Fruit fly (Drosophila melanogaster) whole organism, prepupa: Measurements from ENCODE around the gene CG9550.

Experiments used
- Blimp-1 ChIP-seq: fragments of 200-800 bp; sonication (Bioruptor generic); optimal IDR thresholded peaks from 3 replicates; lab custom pipeline; 2017; ENCODE audit warnings: missing biosample characterization, missing genetic modification characterization, mild to moderate bottlenecking, moderate library complexity, missing genetic modification reagents
- CG10631 ChIP-seq: fragments of 200-800 bp; sonication (Bioruptor generic); optimal IDR thresholded peaks from 2 replicates; lab custom pipeline; 2016; ENCODE audit warnings: missing biosample characterization, missing genetic modification characterization
- CG11294 ChIP-seq: fragments of 200-800 bp; sonication (Bioruptor generic); IDR thresholded peaks from 2 replicates; pipeline ENCODE4 v1.3.6; 2022; ENCODE audit warnings: missing biosample characterization, missing genetic modification characterization
- CG11762 ChIP-seq: fragments of 200-800 bp; sonication (Bioruptor generic); optimal IDR thresholded peaks from 3 replicates; lab custom pipeline; 2016; ENCODE audit warnings: missing biosample characterization, missing genetic modification characterization; ENCODE audit not compliant: insufficient read depth
- CG11902 ChIP-seq: fragments of 200-800 bp; sonication (Bioruptor generic); optimal IDR thresholded peaks from 3 replicates; lab custom pipeline; 2016; ENCODE audit warnings: missing biosample characterization, missing genetic modification characterization
- CG15336 ChIP-seq: fragments of 200-800 bp; sonication (Bioruptor generic); IDR thresholded peaks from 2 replicates; pipeline ENCODE4 v1.3.6; 2022; ENCODE audit warnings: missing biosample characterization, missing genetic modification characterization
- CG16779 ChIP-seq: fragments of 200-800 bp; sonication (Bioruptor generic); optimal IDR thresholded peaks from 3 replicates; lab custom pipeline; 2017; ENCODE audit warnings: missing biosample characterization, mild to moderate bottlenecking, missing genetic modification characterization
- CG34406 ChIP-seq: fragments of 200-800 bp; sonication (Bioruptor generic); optimal IDR thresholded peaks from 3 replicates; lab custom pipeline; 2016; ENCODE audit warnings: missing biosample characterization, missing genetic modification characterization
- CG3919 ChIP-seq: fragments of 200-800 bp; sonication (Bioruptor generic); optimal IDR thresholded peaks from 3 replicates; lab custom pipeline; 2016; ENCODE audit warnings: missing biosample characterization, missing genetic modification characterization
- CG4318 ChIP-seq: fragments of 200-800 bp; sonication (Bioruptor generic); optimal IDR thresholded peaks from 3 replicates; lab custom pipeline; 2017; ENCODE audit warnings: missing biosample characterization, mild to moderate bottlenecking, missing genetic modification characterization
- CG6163 ChIP-seq: fragments of 200-800 bp; sonication (Bioruptor generic); IDR thresholded peaks from 3 replicates; pipeline ENCODE4 v1.3.6; 2022; ENCODE audit warnings: missing biosample characterization, missing genetic modification characterization
- CG6276 ChIP-seq: fragments of 200-800 bp; sonication (Bioruptor generic); optimal IDR thresholded peaks from 2 replicates; lab custom pipeline; 2017; ENCODE audit warnings: missing biosample characterization, mild to moderate bottlenecking, missing genetic modification characterization
- CG6792 ChIP-seq: fragments of 200-800 bp; sonication (Bioruptor generic); optimal IDR thresholded peaks from 3 replicates; lab custom pipeline; 2016; ENCODE audit warnings: missing biosample characterization, missing genetic modification characterization
- CG6808 ChIP-seq: fragments of 200-800 bp; sonication (Bioruptor generic); optimal IDR thresholded peaks from 3 replicates; lab custom pipeline; 2017; ENCODE audit warnings: missing biosample characterization, missing genetic modification characterization, mild to moderate bottlenecking, moderate library complexity, missing genetic modification reagents
- CG6854 ChIP-seq: fragments of 200-800 bp; sonication (Bioruptor generic); optimal IDR thresholded peaks from 2 replicates; lab custom pipeline; 2017; ENCODE audit warnings: missing biosample characterization, mild to moderate bottlenecking, missing genetic modification characterization
- CG8119 ChIP-seq: fragments of 200-800 bp; sonication (Bioruptor generic); IDR thresholded peaks from 3 replicates; pipeline ENCODE4 v1.3.6; 2022; ENCODE audit warnings: missing biosample characterization, missing genetic modification characterization
- CG8319 ChIP-seq: fragments of 200-800 bp; sonication (Bioruptor generic); optimal IDR thresholded peaks from 3 replicates; lab custom pipeline; 2016; ENCODE audit warnings: missing biosample characterization, missing genetic modification characterization
- CG8632 ChIP-seq: fragments of 200-800 bp; sonication (Bioruptor generic); optimal IDR thresholded peaks from 3 replicates; lab custom pipeline; 2016; ENCODE audit warnings: missing biosample characterization, missing genetic modification characterization
- CG9139 ChIP-seq: fragments of 200-800 bp; sonication (Bioruptor generic); optimal IDR thresholded peaks from 3 replicates; lab custom pipeline; 2017; ENCODE audit warnings: missing biosample characterization, mild to moderate bottlenecking, missing genetic modification characterization
- Eip75B ChIP-seq: fragments of 200-800 bp; sonication (Bioruptor generic); optimal IDR thresholded peaks from 3 replicates; lab custom pipeline; 2016; ENCODE audit warnings: missing biosample characterization, missing genetic modification characterization
- Eip78C ChIP-seq: fragments of 200-800 bp; sonication (Bioruptor generic); peaks from one replicate; lab custom pipeline; 2016; ENCODE audit warnings: missing biosample characterization, missing genetic modification characterization
- Ets21C ChIP-seq: fragments of 200-800 bp; sonication (Bioruptor generic); optimal IDR thresholded peaks from 3 replicates; lab custom pipeline; 2016; ENCODE audit warnings: missing biosample characterization, missing genetic modification characterization
- Ets96B ChIP-seq: fragments of 200-800 bp; optimal IDR thresholded peaks from 2 replicates; lab custom pipeline; 2019; ENCODE audit warnings: missing biosample characterization, mild to moderate bottlenecking, missing genetic modification characterization, moderate library complexity
- Gug ChIP-seq: fragments of 200-800 bp; sonication (Bioruptor generic); IDR thresholded peaks from 2 replicates; pipeline ENCODE4 v1.3.6; 2022; ENCODE audit warnings: missing biosample characterization, missing genetic modification characterization
- Hr38 ChIP-seq: sonication (Bioruptor generic); optimal IDR thresholded peaks from 2 replicates; lab custom pipeline; 2016; ENCODE audit warnings: missing biosample characterization, missing genetic modification characterization
- Hr39 ChIP-seq: fragments of 200-800 bp; sonication (Bioruptor generic); optimal IDR thresholded peaks from 2 replicates; lab custom pipeline; 2016; ENCODE audit warnings: missing biosample characterization, missing genetic modification characterization
- Hr4 ChIP-seq: fragments of 200-800 bp; sonication (Bioruptor generic); optimal IDR thresholded peaks from 3 replicates; lab custom pipeline; 2016; ENCODE audit warnings: missing biosample characterization, missing genetic modification characterization
- Lpt ChIP-seq: fragments of 200-800 bp; sonication (Bioruptor generic); optimal IDR thresholded peaks from 3 replicates; lab custom pipeline; 2016; ENCODE audit warnings: missing biosample characterization, missing genetic modification characterization
- Smox ChIP-seq: fragments of 200-800 bp; sonication (Bioruptor generic); optimal IDR thresholded peaks from 3 replicates; lab custom pipeline; 2016; ENCODE audit warnings: missing biosample characterization, missing genetic modification characterization
- Sox14 ChIP-seq: fragments of 200-800 bp; sonication (Bioruptor generic); optimal IDR thresholded peaks from 3 replicates; lab custom pipeline; 2016; ENCODE audit warnings: missing biosample characterization, missing genetic modification characterization
- achi ChIP-seq: fragments of 200-800 bp; sonication (Bioruptor generic); optimal IDR thresholded peaks from 3 replicates; lab custom pipeline; 2016; ENCODE audit warnings: missing biosample characterization, missing genetic modification characterization
- cyc ChIP-seq: fragments of 200-800 bp; sonication (Bioruptor generic); optimal IDR thresholded peaks from 3 replicates; lab custom pipeline; 2016; ENCODE audit warnings: missing biosample characterization, missing genetic modification characterization
- dac ChIP-seq: fragments of 200-800 bp; sonication (Bioruptor generic); optimal IDR thresholded peaks from 2 replicates; lab custom pipeline; 2017; ENCODE audit warnings: missing biosample characterization, mild to moderate bottlenecking, missing genetic modification characterization
- dsx ChIP-seq: fragments of 200-800 bp; optimal IDR thresholded peaks from 3 replicates; lab custom pipeline; 2019; ENCODE audit warnings: missing biosample characterization, mild to moderate bottlenecking, missing genetic modification characterization, moderate library complexity; ENCODE audit not compliant: poor library complexity, severe bottlenecking
- esn ChIP-seq: fragments of 200-800 bp; sonication (Bioruptor generic); optimal IDR thresholded peaks from 2 replicates; lab custom pipeline; 2016; ENCODE audit warnings: missing biosample characterization, mild to moderate bottlenecking, missing genetic modification characterization, moderate library complexity
- fd59A ChIP-seq: fragments of 200-800 bp; sonication (Bioruptor generic); optimal IDR thresholded peaks from 2 replicates; lab custom pipeline; 2017; ENCODE audit warnings: missing biosample characterization, mild to moderate bottlenecking, missing genetic modification characterization, missing genetic modification reagents
- fd85E ChIP-seq: fragments of 200-800 bp; sonication (Bioruptor generic); optimal IDR thresholded peaks from 3 replicates; lab custom pipeline; 2016; ENCODE audit warnings: missing biosample characterization, missing genetic modification characterization
- pdm3 ChIP-seq: fragments of 200-800 bp; sonication (Bioruptor generic); optimal IDR thresholded peaks from 3 replicates; lab custom pipeline; 2016; ENCODE audit warnings: missing biosample characterization, missing genetic modification characterization

The CG9550 gene

dm6 chr2L:6508666-6509065, 11.8 kb downstream of the CG9550 start (continued):
- TF ChIP-seq Hr4 (GFP tag; lab: Kevin White, UChicago) = peak; percentile 58
- TF ChIP-seq esn (GFP tag; lab: Kevin White, UChicago) = peak; percentile 56
- peak; percentile 39 for TF ChIP-seq Ets96B
- TF ChIP-seq CG6808 = peak; percentile 39
- peak; percentile 66 for TF ChIP-seq achi (GFP tag; lab: Kevin White, UChicago)
- TF ChIP-seq CG9139 = peak; percentile 11
- peak; percentile 23 for TF ChIP-seq dsx (GFP tag; lab: Kevin White, UChicago)
- TF ChIP-seq Eip75B (GFP tag; lab: Kevin White, UChicago) = peak; percentile 38
- TF ChIP-seq CG8319 (GFP tag; lab: Kevin White, UChicago) = peak; percentile 41
- TF ChIP-seq cyc = peak; percentile 41
- no peak for TF ChIP-seq Hr38 (GFP tag; lab: Kevin White, UChicago)
- TF ChIP-seq CG6854 (GFP tag; lab: Kevin White, UChicago) = no peak
- peak; percentile 70 for TF ChIP-seq CG34406 (GFP tag; lab: Kevin White, UChicago)
- TF ChIP-seq Smox (GFP tag; lab: Kevin White, UChicago) = no peak
- no peak for TF ChIP-seq fd59A (GFP tag; lab: Kevin White, UChicago)
- TF ChIP-seq Lpt (GFP tag; lab: Kevin White, UChicago) = peak; percentile 57
- TF ChIP-seq CG15336 = peak; percentile 69
- no peak for TF ChIP-seq fd85E (GFP tag; lab: Kevin White, UChicago)
- TF ChIP-seq Eip78C = peak; percentile 90
- no peak for TF ChIP-seq dac
- no peak for TF ChIP-seq Blimp-1 (GFP tag; lab: Kevin White, UChicago)
- TF ChIP-seq CG10631 (GFP tag; lab: Kevin White, UChicago) = peak; percentile 56
- TF ChIP-seq CG11902 (GFP tag; lab: Kevin White, UChicago) = peak; percentile 53
- TF ChIP-seq Sox14 (GFP tag; lab: Kevin White, UChicago) = peak; percentile 28
- TF ChIP-seq Ets21C = no peak

dm6 chr2L:6513948-6514347, 17.1 kb downstream of the CG9550 start:
- TF ChIP-seq CG8119 (0 out of 3 replicates have a peak, but pooled peaks have one; percentile 13), pdm3 (GFP tag; lab: Kevin White, UChicago) (no peak), CG6163 (GFP tag; lab: Robert Waterston, UW) (0 out of 3 replicates have a peak, but pooled peaks have one; percentile 43)
- TF ChIP-seq, all 60 proteins: peak for 2

dm6 chr2L:6526996-6527395, 30.1 kb downstream of the CG9550 start:
- TF ChIP-seq CG6276 (GFP tag; lab: Kevin White, UChicago) = no peak
- peak; percentile 23 for TF ChIP-seq cyc
- peak; percentile 43 for TF ChIP-seq dsx (GFP tag; lab: Kevin White, UChicago)
- peak; percentile 38 for TF ChIP-seq Eip78C
- peak; percentile 1 for TF ChIP-seq Hr39 (GFP tag; lab: Kevin White, UChicago)

dm6 chr2L:6530952-6531512, 34.2 kb downstream of the CG9550 start:
- no peak for TF ChIP-seq CG3919 (GFP tag; lab: Kevin White, UChicago)
- no peak for TF ChIP-seq Gug (GFP tag; lab: Robert Waterston, UW)
- no peak for TF ChIP-seq Lpt (GFP tag; lab: Kevin White, UChicago)
- TF ChIP-seq pdm3 (GFP tag; lab: Kevin White, UChicago) = no peak
- TF ChIP-seq CG16779 = no peak
- TF ChIP-seq CG11902 (GFP tag; lab: Kevin White, UChicago) = no peak
- TF ChIP-seq CG11294 (GFP tag; lab: Robert Waterston, UW) = no peak
- no peak for TF ChIP-seq CG11762 (GFP tag; lab: Kevin White, UChicago)
- TF ChIP-seq Smox (GFP tag; lab: Kevin White, UChicago) = no peak
- no peak for TF ChIP-seq CG4318 (GFP tag; lab: Kevin White, UChicago)
- no peak for TF ChIP-seq CG6276 (GFP tag; lab: Kevin White, UChicago)
- TF ChIP-seq CG6792 (GFP tag; lab: Kevin White, UChicago) = no peak
- TF ChIP-seq CG8632 (GFP tag; lab: Kevin White, UChicago) = no peak
